Fruit fly (Drosophila melanogaster) whole organism, pupa: Measurements from ENCODE around the gene sgg.
A peak's percentile ranks its signal among the peaks of the same experiment; 100 is the strongest.

Experiments used
- CG10348 ChIP-seq: fragments of 200-800 bp; sonication (Bioruptor generic); IDR thresholded peaks from 2 replicates; pipeline ENCODE4 v1.3.6; 2022; ENCODE audit warnings: missing biosample characterization, missing genetic modification characterization
- CG12605 ChIP-seq: fragments of 200-800 bp; sonication (Bioruptor generic); IDR thresholded peaks from 2 replicates; pipeline ENCODE4 v1.3.6; 2022; ENCODE audit warnings: missing biosample characterization, missing genetic modification characterization
- CG13204 ChIP-seq: fragments of 200-800 bp; sonication (Bioruptor generic); optimal IDR thresholded peaks from 2 replicates; lab custom pipeline; 2018; ENCODE audit warnings: missing biosample characterization, mild to moderate bottlenecking, missing genetic modification characterization, moderate library complexity
- CG14655 ChIP-seq: fragments of 200-800 bp; sonication (Bioruptor generic); optimal IDR thresholded peaks from 3 replicates; lab custom pipeline; 2017; ENCODE audit warnings: mild to moderate bottlenecking, missing biosample characterization, missing genetic modification reagents, missing genetic modification characterization
- CG15710 ChIP-seq: fragments of 200-800 bp; sonication (Bioruptor generic); optimal IDR thresholded peaks from 2 replicates; lab custom pipeline; 2018; ENCODE audit warnings: missing biosample characterization, mild to moderate bottlenecking, missing genetic modification characterization, moderate library complexity
- CG17806 ChIP-seq: fragments of 200-800 bp; sonication (Bioruptor generic); optimal IDR thresholded peaks from 2 replicates; lab custom pipeline; 2018; ENCODE audit warnings: missing biosample characterization, mild to moderate bottlenecking, missing genetic modification characterization, moderate library complexity
- CG32121 ChIP-seq: fragments of 200-800 bp; sonication (Bioruptor generic); IDR thresholded peaks from 2 replicates; pipeline ENCODE4 v1.3.6; 2022; ENCODE audit warnings: missing biosample characterization, missing genetic modification characterization
- CG34367 ChIP-seq: fragments of 200-800 bp; sonication (Bioruptor generic); optimal IDR thresholded peaks from 2 replicates; lab custom pipeline; 2018; ENCODE audit warnings: missing biosample characterization, mild to moderate bottlenecking, missing genetic modification characterization
- CG4496 ChIP-seq: fragments of 200-800 bp; sonication (Bioruptor generic); IDR thresholded peaks from 3 replicates; pipeline ENCODE4 v1.3.6; 2022; ENCODE audit warnings: missing biosample characterization, missing genetic modification characterization
- CG8159 ChIP-seq: fragments of 200-800 bp; sonication (Bioruptor generic); optimal IDR thresholded peaks from 3 replicates; lab custom pipeline; 2018; ENCODE audit warnings: missing biosample characterization, mild to moderate bottlenecking, missing genetic modification characterization, moderate library complexity
- CG8301 ChIP-seq: fragments of 200-800 bp; sonication (Bioruptor generic); optimal IDR thresholded peaks from 2 replicates; lab custom pipeline; 2018; ENCODE audit warnings: missing biosample characterization, mild to moderate bottlenecking, missing genetic modification characterization
- CG9948 ChIP-seq: fragments of 200-800 bp; sonication (Bioruptor generic); optimal IDR thresholded peaks from 2 replicates; lab custom pipeline; 2018; ENCODE audit warnings: missing biosample characterization, mild to moderate bottlenecking, missing genetic modification characterization, moderate library complexity
- D1 ChIP-seq: fragments of 200-800 bp; sonication (Bioruptor generic); optimal IDR thresholded peaks from 2 replicates; lab custom pipeline; 2018; ENCODE audit warnings: missing biosample characterization, mild to moderate bottlenecking, missing genetic modification characterization, moderate library complexity
- EcR ChIP-seq: fragments of 200-800 bp; sonication (Bioruptor generic); optimal IDR thresholded peaks from 3 replicates; lab custom pipeline; 2019; ENCODE audit warnings: missing biosample characterization, missing genetic modification characterization, mild to moderate bottlenecking, moderate library complexity, missing genetic modification reagents
- Ets98B ChIP-seq: fragments of 200-800 bp; sonication (Bioruptor generic); IDR thresholded peaks from 2 replicates; pipeline ENCODE4 v1.3.6; 2022; ENCODE audit warnings: missing biosample characterization, missing genetic modification characterization
- Pif1A ChIP-seq: fragments of 200-800 bp; sonication (Bioruptor generic); optimal IDR thresholded peaks from 3 replicates; lab custom pipeline; 2016; ENCODE audit warnings: missing biosample characterization, missing genetic modification characterization
- Pif1B ChIP-seq: fragments of 200-800 bp; sonication (Bioruptor generic); optimal IDR thresholded peaks from 3 replicates; lab custom pipeline; 2016; ENCODE audit warnings: missing biosample characterization, missing genetic modification characterization
- Snoo ChIP-seq: fragments of 200-800 bp; sonication (Bioruptor generic); optimal IDR thresholded peaks from 3 replicates; lab custom pipeline; 2017; ENCODE audit warnings: missing biosample characterization, mild to moderate bottlenecking, missing genetic modification characterization, inconsistent platforms
- fd96Ca ChIP-seq: fragments of 200-800 bp; sonication (Bioruptor generic); IDR thresholded peaks from 3 replicates; pipeline ENCODE4 v1.3.6; 2022; ENCODE audit warnings: missing biosample characterization, missing genetic modification characterization
- gl ChIP-seq: fragments of 200-800 bp; sonication (Bioruptor generic); optimal IDR thresholded peaks from 2 replicates; lab custom pipeline; 2018; ENCODE audit warnings: missing biosample characterization, mild to moderate bottlenecking, missing genetic modification characterization
- rn ChIP-seq: fragments of 200-800 bp; sonication (Bioruptor generic); IDR thresholded peaks from 2 replicates; pipeline ENCODE4 v1.3.6; 2022; ENCODE audit warnings: missing biosample characterization, missing genetic modification characterization

The sgg gene

dm6 chrX:2638646-2639045 lies 4.9 kb downstream of the sgg start:
- TF ChIP-seq CG8159 (no peak), CG17806 (tag; lab: Kevin White, UChicago) (no peak), CG8301 (tag; lab: Kevin White, UChicago) (no peak), CG32121 (no peak)
- TF ChIP-seq, all 21 proteins: peak for 0

dm6 chrX:2642484-2643379 lies 9.0 kb downstream of the sgg start:
- TF ChIP-seq CG14655 (GFP tag; lab: Kevin White, UChicago): peak; percentile 58
- TF ChIP-seq CG34367 (tag; lab: Kevin White, UChicago): no peak
- TF ChIP-seq CG10348 (GFP tag; lab: Robert Waterston, UW): no peak
- no peak for TF ChIP-seq rn
- peak; percentile 25; the same call in 1 of the 3 replicates for TF ChIP-seq fd96Ca
- TF ChIP-seq EcR (GFP tag; lab: Kevin White, UChicago): no peak
- TF ChIP-seq CG8159: peak; percentile 37
- no peak for TF ChIP-seq CG13204
- no peak for TF ChIP-seq CG9948 (tag; lab: Kevin White, UChicago)
- peak; percentile 45; the same call in 2 of the 3 replicates for TF ChIP-seq CG4496 (GFP tag; lab: Robert Waterston, UW)
- TF ChIP-seq Snoo (tag; lab: Kevin White, UChicago): no peak
- TF ChIP-seq D1 (tag; lab: Kevin White, UChicago): no peak
- no peak for TF ChIP-seq Pif1A (GFP tag; lab: Kevin White, UChicago)
- TF ChIP-seq CG8301 (tag; lab: Kevin White, UChicago): peak; percentile 37
- TF ChIP-seq CG15710 (tag; lab: Kevin White, UChicago): peak; percentile 15
- TF ChIP-seq CG17806 (tag; lab: Kevin White, UChicago): peak; percentile 8
- peak; percentile 27; the same call in 1 of the 2 replicates for TF ChIP-seq CG12605 (GFP tag; lab: Robert Waterston, UW)
- TF ChIP-seq CG32121: no peak
- TF ChIP-seq gl (tag; lab: Kevin White, UChicago): no peak
- peak; percentile 42 for TF ChIP-seq Pif1B (GFP tag; lab: Kevin White, UChicago)
- TF ChIP-seq Ets98B (GFP tag; lab: Robert Waterston, UW): peak; percentile 48; the same call in 1 of the 2 replicates

- no peak for TF ChIP-seq CG8301 (tag; lab: Kevin White, UChicago)
- no peak for TF ChIP-seq Ets98B (GFP tag; lab: Robert Waterston, UW)
- no peak for TF ChIP-seq CG32121
- TF ChIP-seq fd96Ca: no peak
- TF ChIP-seq CG8159: no peak
- TF ChIP-seq CG4496 (GFP tag; lab: Robert Waterston, UW): no peak
- TF ChIP-seq Pif1B (GFP tag; lab: Kevin White, UChicago): no peak
- TF ChIP-seq Pif1A (GFP tag; lab: Kevin White, UChicago): no peak
- no peak for TF ChIP-seq rn
- no peak for TF ChIP-seq CG12605 (GFP tag; lab: Robert Waterston, UW)
- no peak for TF ChIP-seq gl (tag; lab: Kevin White, UChicago)
- no peak for TF ChIP-seq CG9948 (tag; lab: Kevin White, UChicago)
Measured at dm6 chrX:2645593-2645992, 11.8 kb downstream of the sgg start.

dm6 chrX:2646022-2646761 lies 12.4 kb downstream of the sgg start:
- TF ChIP-seq CG8301 (tag; lab: Kevin White, UChicago) (peak; percentile 98), CG9948 (tag; lab: Kevin White, UChicago) (peak; percentile 96), CG15710 (tag; lab: Kevin White, UChicago) (peak; percentile 97), CG17806 (tag; lab: Kevin White, UChicago) (peak; percentile 94), CG34367 (tag; lab: Kevin White, UChicago) (peak; percentile 97), CG14655 (GFP tag; lab: Kevin White, UChicago) (peak; percentile 98), CG10348 (GFP tag; lab: Robert Waterston, UW) (peak; percentile 89), Snoo (tag; lab: Kevin White, UChicago) (peak; percentile 98), Pif1B (GFP tag; lab: Kevin White, UChicago) (peak; percentile 92), fd96Ca (peak; percentile 98), gl (tag; lab: Kevin White, UChicago) (peak; percentile 95), D1 (tag; lab: Kevin White, UChicago) (peak; percentile 80), CG32121 (peak; percentile 97), EcR (GFP tag; lab: Kevin White, UChicago) (peak; percentile 100), Pif1A (GFP tag; lab: Kevin White, UChicago) (peak; percentile 96), Ets98B (GFP tag; lab: Robert Waterston, UW) (peak; percentile 98), rn (peak; percentile 82), CG8159 (peak; percentile 97), CG12605 (GFP tag; lab: Robert Waterston, UW) (peak; percentile 97), CG13204 (peak; percentile 92), CG4496 (GFP tag; lab: Robert Waterston, UW) (peak; percentile 98)

dm6 chrX:2647472-2647883 lies 13.7 kb downstream of the sgg start:
- TF ChIP-seq CG15710 (tag; lab: Kevin White, UChicago): peak; percentile 87
- no peak for TF ChIP-seq CG10348 (GFP tag; lab: Robert Waterston, UW)
- peak; percentile 80 for TF ChIP-seq D1 (tag; lab: Kevin White, UChicago)
- TF ChIP-seq Snoo (tag; lab: Kevin White, UChicago): peak; percentile 84
- TF ChIP-seq CG13204: peak; percentile 88
- peak; percentile 91 for TF ChIP-seq CG14655 (GFP tag; lab: Kevin White, UChicago)
- peak; percentile 91 for TF ChIP-seq CG17806 (tag; lab: Kevin White, UChicago)
- TF ChIP-seq Pif1A (GFP tag; lab: Kevin White, UChicago): peak; percentile 92
- peak; percentile 88 for TF ChIP-seq gl (tag; lab: Kevin White, UChicago)
- peak; percentile 89 for TF ChIP-seq Pif1B (GFP tag; lab: Kevin White, UChicago)
- TF ChIP-seq CG9948 (tag; lab: Kevin White, UChicago): peak; percentile 89
- TF ChIP-seq CG34367 (tag; lab: Kevin White, UChicago): peak; percentile 91
- peak; percentile 92 for TF ChIP-seq CG8159
- TF ChIP-seq EcR (GFP tag; lab: Kevin White, UChicago): peak; percentile 49
- TF ChIP-seq CG32121: peak; percentile 91
- TF ChIP-seq CG4496 (GFP tag; lab: Robert Waterston, UW): peak; percentile 92
- peak; percentile 80 for TF ChIP-seq CG12605 (GFP tag; lab: Robert Waterston, UW)
- peak; percentile 94 for TF ChIP-seq CG8301 (tag; lab: Kevin White, UChicago)
- TF ChIP-seq rn: peak; percentile 80
- TF ChIP-seq fd96Ca: peak; percentile 86
- peak; percentile 91 for TF ChIP-seq Ets98B (GFP tag; lab: Robert Waterston, UW)
